Fruit fly (Drosophila melanogaster): Measurements from ENCODE around the gene CG5618.

dm6 chr3L:20313469-20313868 is 39.8 kb upstream of the CG5618 start, which contains the start of gene alphaSnap:
- TF ChIP-seq CG8478 (optimal IDR thresholded peaks at IDR 0.05) (no peak), CTCF (optimal IDR thresholded peaks at IDR 0.05) (peak; percentile 54 to 59)
